Fruit fly (Drosophila melanogaster) whole organism, pupa: ENCODE data around the gene Aladin.

Source experiments
- CG10348 ChIP-seq: fragments of 200-800 bp; sonication (Bioruptor generic); IDR thresholded peaks from 2 replicates; pipeline ENCODE4 v1.3.6; 2022; ENCODE audit warnings: missing biosample characterization, missing genetic modification characterization
- CG12605 ChIP-seq: fragments of 200-800 bp; sonication (Bioruptor generic); IDR thresholded peaks from 2 replicates; pipeline ENCODE4 v1.3.6; 2022; ENCODE audit warnings: missing biosample characterization, missing genetic modification characterization
- CG13204 ChIP-seq: fragments of 200-800 bp; sonication (Bioruptor generic); optimal IDR thresholded peaks from 2 replicates; lab custom pipeline; 2018; ENCODE audit warnings: missing biosample characterization, mild to moderate bottlenecking, missing genetic modification characterization, moderate library complexity
- CG14655 ChIP-seq: fragments of 200-800 bp; sonication (Bioruptor generic); optimal IDR thresholded peaks from 3 replicates; lab custom pipeline; 2017; ENCODE audit warnings: mild to moderate bottlenecking, missing biosample characterization, missing genetic modification reagents, missing genetic modification characterization
- CG15710 ChIP-seq: fragments of 200-800 bp; sonication (Bioruptor generic); optimal IDR thresholded peaks from 2 replicates; lab custom pipeline; 2018; ENCODE audit warnings: missing biosample characterization, mild to moderate bottlenecking, missing genetic modification characterization, moderate library complexity
- CG17806 ChIP-seq: fragments of 200-800 bp; sonication (Bioruptor generic); optimal IDR thresholded peaks from 2 replicates; lab custom pipeline; 2018; ENCODE audit warnings: missing biosample characterization, mild to moderate bottlenecking, missing genetic modification characterization, moderate library complexity
- CG32121 ChIP-seq: fragments of 200-800 bp; sonication (Bioruptor generic); IDR thresholded peaks from 2 replicates; pipeline ENCODE4 v1.3.6; 2022; ENCODE audit warnings: missing biosample characterization, missing genetic modification characterization
- CG34367 ChIP-seq: fragments of 200-800 bp; sonication (Bioruptor generic); optimal IDR thresholded peaks from 2 replicates; lab custom pipeline; 2018; ENCODE audit warnings: missing biosample characterization, mild to moderate bottlenecking, missing genetic modification characterization
- CG4496 ChIP-seq: fragments of 200-800 bp; sonication (Bioruptor generic); IDR thresholded peaks from 3 replicates; pipeline ENCODE4 v1.3.6; 2022; ENCODE audit warnings: missing biosample characterization, missing genetic modification characterization
- CG8159 ChIP-seq: fragments of 200-800 bp; sonication (Bioruptor generic); optimal IDR thresholded peaks from 3 replicates; lab custom pipeline; 2018; ENCODE audit warnings: missing biosample characterization, mild to moderate bottlenecking, missing genetic modification characterization, moderate library complexity
- CG8301 ChIP-seq: fragments of 200-800 bp; sonication (Bioruptor generic); optimal IDR thresholded peaks from 2 replicates; lab custom pipeline; 2018; ENCODE audit warnings: missing biosample characterization, mild to moderate bottlenecking, missing genetic modification characterization
- CG9948 ChIP-seq: fragments of 200-800 bp; sonication (Bioruptor generic); optimal IDR thresholded peaks from 2 replicates; lab custom pipeline; 2018; ENCODE audit warnings: missing biosample characterization, mild to moderate bottlenecking, missing genetic modification characterization, moderate library complexity
- D1 ChIP-seq: fragments of 200-800 bp; sonication (Bioruptor generic); optimal IDR thresholded peaks from 2 replicates; lab custom pipeline; 2018; ENCODE audit warnings: missing biosample characterization, mild to moderate bottlenecking, missing genetic modification characterization, moderate library complexity
- EcR ChIP-seq: fragments of 200-800 bp; sonication (Bioruptor generic); optimal IDR thresholded peaks from 3 replicates; lab custom pipeline; 2019; ENCODE audit warnings: missing biosample characterization, missing genetic modification characterization, mild to moderate bottlenecking, moderate library complexity, missing genetic modification reagents
- Ets98B ChIP-seq: fragments of 200-800 bp; sonication (Bioruptor generic); IDR thresholded peaks from 2 replicates; pipeline ENCODE4 v1.3.6; 2022; ENCODE audit warnings: missing biosample characterization, missing genetic modification characterization
- Pif1A ChIP-seq: fragments of 200-800 bp; sonication (Bioruptor generic); optimal IDR thresholded peaks from 3 replicates; lab custom pipeline; 2016; ENCODE audit warnings: missing biosample characterization, missing genetic modification characterization
- Pif1B ChIP-seq: fragments of 200-800 bp; sonication (Bioruptor generic); optimal IDR thresholded peaks from 3 replicates; lab custom pipeline; 2016; ENCODE audit warnings: missing biosample characterization, missing genetic modification characterization
- Snoo ChIP-seq: fragments of 200-800 bp; sonication (Bioruptor generic); optimal IDR thresholded peaks from 3 replicates; lab custom pipeline; 2017; ENCODE audit warnings: missing biosample characterization, mild to moderate bottlenecking, missing genetic modification characterization, inconsistent platforms
- fd96Ca ChIP-seq: fragments of 200-800 bp; sonication (Bioruptor generic); IDR thresholded peaks from 3 replicates; pipeline ENCODE4 v1.3.6; 2022; ENCODE audit warnings: missing biosample characterization, missing genetic modification characterization
- gl ChIP-seq: fragments of 200-800 bp; sonication (Bioruptor generic); optimal IDR thresholded peaks from 2 replicates; lab custom pipeline; 2018; ENCODE audit warnings: missing biosample characterization, mild to moderate bottlenecking, missing genetic modification characterization
- rn ChIP-seq: fragments of 200-800 bp; sonication (Bioruptor generic); IDR thresholded peaks from 2 replicates; pipeline ENCODE4 v1.3.6; 2022; ENCODE audit warnings: missing biosample characterization, missing genetic modification characterization

Aladin gene

DNA sequence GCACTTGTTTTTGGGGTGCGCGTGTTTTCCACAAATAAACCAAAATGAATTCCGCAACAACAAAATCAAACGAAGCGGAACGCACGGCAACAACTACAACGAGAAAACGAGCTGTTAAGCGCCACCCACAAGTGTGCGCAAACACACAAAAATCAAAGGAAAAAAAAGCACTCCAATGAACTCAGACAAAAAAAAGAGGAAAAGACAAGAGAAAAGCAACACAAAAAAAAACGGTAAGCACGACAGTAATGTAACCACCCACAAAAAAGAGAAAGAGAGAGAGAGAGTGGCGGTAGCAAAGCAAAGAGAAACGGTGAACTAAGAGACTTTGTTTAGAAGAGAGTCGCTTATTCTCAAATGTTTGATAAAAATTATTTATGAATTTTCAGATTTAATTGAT, 32.5 kb downstream of the Aladin start:
- TF ChIP-seq gl (tag; lab: Kevin White, UChicago) (peak; percentile 93), Ets98B (GFP tag; lab: Robert Waterston, UW) (peak; percentile 97), CG15710 (tag; lab: Kevin White, UChicago) (peak; percentile 78), CG10348 (GFP tag; lab: Robert Waterston, UW) (no peak), CG14655 (GFP tag; lab: Kevin White, UChicago) (peak; percentile 82), CG4496 (GFP tag; lab: Robert Waterston, UW) (peak; percentile 99), rn (GFP tag; lab: Robert Waterston, UW) (peak; percentile 90), CG13204 (GFP tag; lab: Kevin White, UChicago) (peak; percentile 85), CG12605 (GFP tag; lab: Robert Waterston, UW) (peak; percentile 99), CG8159 (tag; lab: Kevin White, UChicago) (peak; percentile 71), EcR (GFP tag; lab: Kevin White, UChicago) (no peak), CG32121 (GFP tag; lab: Robert Waterston, UW) (peak; percentile 97), fd96Ca (GFP tag; lab: Robert Waterston, UW) (peak; percentile 92), Snoo (tag; lab: Kevin White, UChicago) (peak; percentile 88), CG34367 (tag; lab: Kevin White, UChicago) (peak; percentile 86), Pif1B (GFP tag; lab: Kevin White, UChicago) (peak; percentile 86), CG8301 (tag; lab: Kevin White, UChicago) (peak; percentile 74), CG17806 (peak; percentile 72), Pif1A (GFP tag; lab: Kevin White, UChicago) (peak; percentile 94), D1 (tag; lab: Kevin White, UChicago) (no peak), CG9948 (tag; lab: Kevin White, UChicago) (peak; percentile 68)

DNA sequence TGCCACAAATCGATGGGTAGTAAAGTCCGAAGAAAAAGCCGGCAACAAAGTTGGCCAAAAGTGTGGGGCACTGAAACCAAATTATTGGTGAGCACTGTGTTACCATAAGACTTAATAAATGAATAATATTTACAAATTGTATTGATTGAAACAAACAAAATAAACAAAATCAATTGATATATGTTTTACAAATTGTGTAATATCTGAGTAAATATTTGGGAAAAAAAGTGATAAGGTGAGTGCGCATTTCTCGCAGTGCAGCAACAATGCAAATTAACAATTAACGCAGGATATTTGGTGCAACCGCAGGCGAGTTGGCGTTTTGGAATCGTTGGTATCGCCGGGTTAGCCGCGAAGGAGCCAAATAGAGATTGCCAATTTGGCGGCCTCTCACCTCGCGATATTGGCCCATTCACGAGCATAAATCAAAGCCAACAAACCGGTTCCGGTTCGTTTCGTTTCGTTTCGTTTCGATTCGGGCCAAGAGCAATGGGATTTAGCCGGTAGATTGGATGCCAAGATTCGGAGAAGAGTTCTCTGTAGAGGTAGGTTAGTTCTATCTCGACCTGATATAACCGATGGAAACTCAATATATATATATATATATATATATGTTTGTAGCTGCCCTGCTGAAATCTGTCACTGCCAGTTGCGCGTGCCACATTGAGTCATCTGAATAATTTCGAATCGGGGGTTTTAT, 36.9 kb downstream of the Aladin start:
- peak; percentile 1 for TF ChIP-seq CG9948 (tag; lab: Kevin White, UChicago)
- peak; percentile 22 for TF ChIP-seq CG8159 (tag; lab: Kevin White, UChicago)
- no peak for TF ChIP-seq CG10348 (GFP tag; lab: Robert Waterston, UW)
- TF ChIP-seq, all 21 proteins: peak for 2

DNA sequence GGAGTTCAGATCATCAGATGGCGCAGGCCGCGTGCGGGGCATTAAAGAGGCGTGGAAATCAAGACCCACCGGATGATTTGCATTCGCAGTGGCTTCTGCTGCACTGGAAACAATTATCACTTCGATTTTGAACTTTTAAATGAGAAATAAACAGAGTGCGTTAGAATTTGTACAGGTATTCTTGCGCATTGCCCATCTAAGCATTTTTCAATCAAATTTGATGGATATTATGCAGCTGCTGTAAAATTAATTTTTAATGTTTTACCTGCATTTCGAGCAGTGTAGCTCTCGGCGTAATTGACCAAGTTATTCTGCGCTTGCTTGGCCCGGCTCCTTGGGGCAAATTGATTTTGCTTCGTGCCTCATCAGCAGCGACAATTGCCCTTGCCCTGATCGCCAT, 43.9 kb downstream of the Aladin start:
- TF ChIP-seq Pif1B (GFP tag; lab: Kevin White, UChicago) (no peak), EcR (GFP tag; lab: Kevin White, UChicago) (no peak), CG8159 (tag; lab: Kevin White, UChicago) (peak; percentile 28), CG17806 (peak; percentile 14), CG15710 (tag; lab: Kevin White, UChicago) (no peak), gl (tag; lab: Kevin White, UChicago) (no peak), CG9948 (tag; lab: Kevin White, UChicago) (peak; percentile 15), rn (GFP tag; lab: Robert Waterston, UW) (no peak), Pif1A (GFP tag; lab: Kevin White, UChicago) (no peak), fd96Ca (GFP tag; lab: Robert Waterston, UW) (no peak), CG34367 (tag; lab: Kevin White, UChicago) (peak; percentile 3), D1 (tag; lab: Kevin White, UChicago) (no peak), Snoo (tag; lab: Kevin White, UChicago) (no peak), CG8301 (tag; lab: Kevin White, UChicago) (no peak)

DNA sequence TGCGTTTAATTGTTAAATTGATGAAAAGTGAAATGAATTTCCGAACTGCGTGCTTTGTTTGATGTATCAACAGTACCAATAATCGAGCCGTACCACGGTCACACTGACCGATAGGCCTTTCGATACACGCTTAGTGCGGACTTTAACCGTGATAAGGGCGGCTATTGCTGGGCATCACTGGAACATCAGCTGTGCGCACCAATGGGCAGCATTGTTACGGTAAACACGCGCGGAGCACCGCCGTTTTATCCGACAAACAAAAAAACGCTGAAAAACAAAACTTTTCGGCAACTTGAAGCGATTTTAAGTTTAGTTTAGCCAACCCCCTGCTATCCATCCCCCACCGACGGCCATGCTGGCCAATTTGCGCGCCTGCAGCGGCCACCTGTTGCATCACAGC, 45.9 kb downstream of the Aladin start, which contains the start of the genes c12.1 and c12.2:
c12.1 (minus strand) TSS at position 84 of the 400 bp plus-strand sequence.
c12.2 (plus strand) TSS at position 220 of the 400 bp plus-strand sequence.
- TF ChIP-seq Pif1B (GFP tag; lab: Kevin White, UChicago), result no peak
- peak; percentile 51; the same call in 1 of the 2 replicates for TF ChIP-seq CG12605 (GFP tag; lab: Robert Waterston, UW)
- TF ChIP-seq, all 21 proteins: peak for 1
